Fruit fly (Drosophila melanogaster) whole organism, pupa: Measurements from ENCODE around the gene CG7567.
A peak's percentile ranks its signal among the peaks of the same experiment; 100 is the strongest.

Experiments used
- CG10348 ChIP-seq: fragments of 200-800 bp; sonication (Bioruptor generic); IDR thresholded peaks from 2 replicates; pipeline ENCODE4 v1.3.6; 2022; ENCODE audit warnings: missing biosample characterization, missing genetic modification characterization
- CG12605 ChIP-seq: fragments of 200-800 bp; sonication (Bioruptor generic); IDR thresholded peaks from 2 replicates; pipeline ENCODE4 v1.3.6; 2022; ENCODE audit warnings: missing biosample characterization, missing genetic modification characterization
- CG13204 ChIP-seq: fragments of 200-800 bp; sonication (Bioruptor generic); optimal IDR thresholded peaks from 2 replicates; lab custom pipeline; 2018; ENCODE audit warnings: missing biosample characterization, mild to moderate bottlenecking, missing genetic modification characterization, moderate library complexity
- CG14655 ChIP-seq: fragments of 200-800 bp; sonication (Bioruptor generic); optimal IDR thresholded peaks from 3 replicates; lab custom pipeline; 2017; ENCODE audit warnings: mild to moderate bottlenecking, missing biosample characterization, missing genetic modification reagents, missing genetic modification characterization
- CG15710 ChIP-seq: fragments of 200-800 bp; sonication (Bioruptor generic); optimal IDR thresholded peaks from 2 replicates; lab custom pipeline; 2018; ENCODE audit warnings: missing biosample characterization, mild to moderate bottlenecking, missing genetic modification characterization, moderate library complexity
- CG17806 ChIP-seq: fragments of 200-800 bp; sonication (Bioruptor generic); optimal IDR thresholded peaks from 2 replicates; lab custom pipeline; 2018; ENCODE audit warnings: missing biosample characterization, mild to moderate bottlenecking, missing genetic modification characterization, moderate library complexity
- CG32121 ChIP-seq: fragments of 200-800 bp; sonication (Bioruptor generic); IDR thresholded peaks from 2 replicates; pipeline ENCODE4 v1.3.6; 2022; ENCODE audit warnings: missing biosample characterization, missing genetic modification characterization
- CG34367 ChIP-seq: fragments of 200-800 bp; sonication (Bioruptor generic); optimal IDR thresholded peaks from 2 replicates; lab custom pipeline; 2018; ENCODE audit warnings: missing biosample characterization, mild to moderate bottlenecking, missing genetic modification characterization
- CG4496 ChIP-seq: fragments of 200-800 bp; sonication (Bioruptor generic); IDR thresholded peaks from 3 replicates; pipeline ENCODE4 v1.3.6; 2022; ENCODE audit warnings: missing biosample characterization, missing genetic modification characterization
- CG8159 ChIP-seq: fragments of 200-800 bp; sonication (Bioruptor generic); optimal IDR thresholded peaks from 3 replicates; lab custom pipeline; 2018; ENCODE audit warnings: missing biosample characterization, mild to moderate bottlenecking, missing genetic modification characterization, moderate library complexity
- CG8301 ChIP-seq: fragments of 200-800 bp; sonication (Bioruptor generic); optimal IDR thresholded peaks from 2 replicates; lab custom pipeline; 2018; ENCODE audit warnings: missing biosample characterization, mild to moderate bottlenecking, missing genetic modification characterization
- CG9948 ChIP-seq: fragments of 200-800 bp; sonication (Bioruptor generic); optimal IDR thresholded peaks from 2 replicates; lab custom pipeline; 2018; ENCODE audit warnings: missing biosample characterization, mild to moderate bottlenecking, missing genetic modification characterization, moderate library complexity
- D1 ChIP-seq: fragments of 200-800 bp; sonication (Bioruptor generic); optimal IDR thresholded peaks from 2 replicates; lab custom pipeline; 2018; ENCODE audit warnings: missing biosample characterization, mild to moderate bottlenecking, missing genetic modification characterization, moderate library complexity
- EcR ChIP-seq: fragments of 200-800 bp; sonication (Bioruptor generic); optimal IDR thresholded peaks from 3 replicates; lab custom pipeline; 2019; ENCODE audit warnings: missing biosample characterization, missing genetic modification characterization, mild to moderate bottlenecking, moderate library complexity, missing genetic modification reagents
- Ets98B ChIP-seq: fragments of 200-800 bp; sonication (Bioruptor generic); IDR thresholded peaks from 2 replicates; pipeline ENCODE4 v1.3.6; 2022; ENCODE audit warnings: missing biosample characterization, missing genetic modification characterization
- Pif1A ChIP-seq: fragments of 200-800 bp; sonication (Bioruptor generic); optimal IDR thresholded peaks from 3 replicates; lab custom pipeline; 2016; ENCODE audit warnings: missing biosample characterization, missing genetic modification characterization
- Pif1B ChIP-seq: fragments of 200-800 bp; sonication (Bioruptor generic); optimal IDR thresholded peaks from 3 replicates; lab custom pipeline; 2016; ENCODE audit warnings: missing biosample characterization, missing genetic modification characterization
- Snoo ChIP-seq: fragments of 200-800 bp; sonication (Bioruptor generic); optimal IDR thresholded peaks from 3 replicates; lab custom pipeline; 2017; ENCODE audit warnings: missing biosample characterization, mild to moderate bottlenecking, missing genetic modification characterization, inconsistent platforms
- fd96Ca ChIP-seq: fragments of 200-800 bp; sonication (Bioruptor generic); IDR thresholded peaks from 3 replicates; pipeline ENCODE4 v1.3.6; 2022; ENCODE audit warnings: missing biosample characterization, missing genetic modification characterization
- gl ChIP-seq: fragments of 200-800 bp; sonication (Bioruptor generic); optimal IDR thresholded peaks from 2 replicates; lab custom pipeline; 2018; ENCODE audit warnings: missing biosample characterization, mild to moderate bottlenecking, missing genetic modification characterization
- rn ChIP-seq: fragments of 200-800 bp; sonication (Bioruptor generic); IDR thresholded peaks from 2 replicates; pipeline ENCODE4 v1.3.6; 2022; ENCODE audit warnings: missing biosample characterization, missing genetic modification characterization

Gene CG7567

dm6 chr3R:29617197-29617596, 29.3 kb upstream of the CG7567 start:
- TF ChIP-seq CG34367 (tag; lab: Kevin White, UChicago), result peak; percentile 33
- peak; percentile 16; the same call in 1 of the 2 replicates for TF ChIP-seq CG32121 (GFP tag; lab: Robert Waterston, UW)
- TF ChIP-seq Snoo (tag; lab: Kevin White, UChicago), result peak; percentile 43
- TF ChIP-seq Pif1A (GFP tag; lab: Kevin White, UChicago), result peak; percentile 22
- no peak for TF ChIP-seq EcR (GFP tag; lab: Kevin White, UChicago)
- TF ChIP-seq CG14655, result peak; percentile 16
- TF ChIP-seq D1, result no peak
- peak; percentile 1 for TF ChIP-seq CG8301 (tag; lab: Kevin White, UChicago)
- no peak for TF ChIP-seq Pif1B (GFP tag; lab: Kevin White, UChicago)
- peak; percentile 25; the same call in 1 of the 2 replicates for TF ChIP-seq rn (GFP tag; lab: Robert Waterston, UW)
- no peak for TF ChIP-seq gl (tag; lab: Kevin White, UChicago)
- TF ChIP-seq CG9948, result peak; percentile 27
- TF ChIP-seq CG17806 (tag; lab: Kevin White, UChicago), result peak; percentile 42
- TF ChIP-seq Ets98B (GFP tag; lab: Robert Waterston, UW), result peak; percentile 33; the same call in 1 of the 2 replicates
- no peak for TF ChIP-seq CG13204
- TF ChIP-seq CG10348 (GFP tag; lab: Robert Waterston, UW), result no peak
- peak; percentile 25; the same call in 1 of the 2 replicates for TF ChIP-seq CG12605 (GFP tag; lab: Robert Waterston, UW)
- TF ChIP-seq CG15710 (tag; lab: Kevin White, UChicago), result peak; percentile 57
- TF ChIP-seq CG8159, result peak; percentile 49
- no peak for TF ChIP-seq fd96Ca (GFP tag; lab: Robert Waterston, UW)
- TF ChIP-seq CG4496 (GFP tag; lab: Robert Waterston, UW), result peak; percentile 51; the same call in 1 of the 3 replicates
- TF ChIP-seq, all 21 proteins: peak for 14

DNA sequence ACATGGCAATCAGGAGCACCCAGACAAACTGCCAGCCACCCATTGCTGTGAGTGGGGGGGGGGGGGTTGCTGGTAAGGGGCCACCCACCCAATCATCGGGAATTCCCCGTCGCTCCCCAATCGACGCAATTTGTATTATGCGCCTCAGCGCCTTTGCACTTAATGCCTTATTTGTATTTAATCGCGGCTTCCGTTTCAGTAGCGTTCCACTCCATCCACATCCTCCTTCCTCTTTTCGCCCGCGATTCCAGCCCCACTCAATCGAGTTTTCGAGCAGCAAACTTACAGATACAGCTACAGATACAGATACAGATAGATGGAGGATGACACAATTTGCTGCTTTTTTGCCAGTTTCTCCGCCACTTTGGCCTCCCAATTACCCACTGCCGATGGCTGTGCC, 23.1 kb upstream of the CG7567 start:
- no peak for TF ChIP-seq fd96Ca (GFP tag; lab: Robert Waterston, UW)
- TF ChIP-seq CG10348 (GFP tag; lab: Robert Waterston, UW), result no peak
- TF ChIP-seq CG32121 (GFP tag; lab: Robert Waterston, UW), result no peak
- TF ChIP-seq CG8301 (tag; lab: Kevin White, UChicago), result no peak
- TF ChIP-seq Ets98B (GFP tag; lab: Robert Waterston, UW), result no peak
- no peak for TF ChIP-seq CG8159
- no peak for TF ChIP-seq CG9948
- no peak for TF ChIP-seq Pif1B (GFP tag; lab: Kevin White, UChicago)
- no peak for TF ChIP-seq CG17806 (tag; lab: Kevin White, UChicago)
- no peak for TF ChIP-seq CG34367 (tag; lab: Kevin White, UChicago)
- TF ChIP-seq D1, result no peak

- no peak for TF ChIP-seq rn (GFP tag; lab: Robert Waterston, UW)
- TF ChIP-seq gl (tag; lab: Kevin White, UChicago), result no peak
- TF ChIP-seq CG34367 (tag; lab: Kevin White, UChicago), result no peak
- TF ChIP-seq CG14655, result no peak
- TF ChIP-seq CG13204, result no peak
- TF ChIP-seq EcR (GFP tag; lab: Kevin White, UChicago), result no peak
- no peak for TF ChIP-seq D1
- TF ChIP-seq fd96Ca (GFP tag; lab: Robert Waterston, UW), result no peak
- no peak for TF ChIP-seq CG17806 (tag; lab: Kevin White, UChicago)
- TF ChIP-seq Ets98B (GFP tag; lab: Robert Waterston, UW), result no peak
- TF ChIP-seq Pif1A (GFP tag; lab: Kevin White, UChicago), result no peak
- no peak for TF ChIP-seq CG32121 (GFP tag; lab: Robert Waterston, UW)
- no peak for TF ChIP-seq Pif1B (GFP tag; lab: Kevin White, UChicago)
- no peak for TF ChIP-seq CG12605 (GFP tag; lab: Robert Waterston, UW)
- TF ChIP-seq CG10348 (GFP tag; lab: Robert Waterston, UW), result no peak
- TF ChIP-seq CG4496 (GFP tag; lab: Robert Waterston, UW), result no peak
These were observed 20.3 kb upstream of the CG7567 start, which contains the start of gene Diedel2 for dm6 chr3R:29608177-29608576. Diedel2 (plus strand) TSS chr3R:29608477.

DNA sequence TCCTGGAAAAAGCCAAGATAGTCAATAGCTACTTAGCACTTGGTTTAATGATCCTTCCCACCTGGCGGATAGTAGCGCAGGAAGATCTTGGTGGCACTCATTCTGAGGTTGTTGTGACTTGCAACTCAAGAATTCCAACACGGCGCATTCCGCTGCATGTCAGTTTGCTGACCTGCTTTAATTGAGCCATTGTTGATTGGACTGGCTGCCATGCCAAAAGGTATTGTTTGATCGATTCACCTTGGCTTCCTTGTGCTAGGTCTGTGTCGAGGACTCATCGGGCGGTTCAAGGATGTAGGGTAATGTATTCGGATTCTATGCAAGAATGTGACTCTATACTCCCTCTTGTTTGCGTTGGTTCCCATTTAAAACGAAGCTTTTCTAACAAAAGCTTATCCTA, 12.9 kb upstream of the CG7567 start, which contains the start of gene CG7568:
Gene CG7568, minus strand, starts transcription at position 101 of the 400 bp plus-strand sequence.
- no peak for TF ChIP-seq CG10348 (GFP tag; lab: Robert Waterston, UW)
- no peak for TF ChIP-seq rn (GFP tag; lab: Robert Waterston, UW)
- TF ChIP-seq, all 21 proteins: peak for 0

DNA sequence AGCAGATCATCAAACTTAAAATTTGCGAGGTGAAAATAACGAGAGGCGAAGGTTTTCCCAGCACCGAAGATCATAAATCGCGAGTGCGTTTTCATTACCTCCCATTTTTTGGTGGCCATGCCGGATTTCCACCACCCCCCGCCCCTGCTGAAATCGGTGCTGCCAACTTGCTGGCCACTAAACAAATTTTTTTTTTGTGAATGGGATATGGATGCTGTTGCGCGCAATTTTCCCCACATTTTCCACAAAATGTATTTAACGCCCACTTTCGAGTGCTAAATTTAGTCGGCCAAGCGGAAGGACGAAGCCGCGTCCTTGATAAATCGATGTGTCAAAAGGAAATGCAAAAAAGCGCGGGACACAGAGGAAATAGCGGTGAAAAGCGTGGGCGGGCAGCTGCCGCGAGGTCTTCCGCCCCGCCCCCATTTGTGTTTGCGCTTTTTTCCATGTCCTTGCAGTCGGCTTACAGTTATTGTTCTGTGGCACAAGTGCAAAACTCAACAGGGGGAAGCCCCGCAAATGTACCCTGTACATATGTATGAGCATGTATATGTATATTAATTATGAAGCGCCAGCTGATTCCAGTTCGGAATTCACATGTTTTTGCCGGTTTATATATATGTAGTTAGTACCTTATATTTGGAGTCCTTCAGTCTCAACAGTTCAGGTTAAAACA, 4.4 kb upstream of the CG7567 start:
- TF ChIP-seq CG10348 (GFP tag; lab: Robert Waterston, UW) (no peak), Pif1B (GFP tag; lab: Kevin White, UChicago) (no peak), rn (GFP tag; lab: Robert Waterston, UW) (0 out of 2 replicates have a peak, but pooled peaks have one; percentile 6), CG17806 (tag; lab: Kevin White, UChicago) (no peak)

- no peak; the same call in 1 of the 2 replicates for TF ChIP-seq Ets98B (GFP tag; lab: Robert Waterston, UW)
- no peak for TF ChIP-seq rn (GFP tag; lab: Robert Waterston, UW)
- peak; percentile 18 for TF ChIP-seq EcR (GFP tag; lab: Kevin White, UChicago)
- peak; percentile 43 for TF ChIP-seq CG9948
- no peak for TF ChIP-seq CG15710 (tag; lab: Kevin White, UChicago)
- TF ChIP-seq CG8159, result peak; percentile 43
- TF ChIP-seq CG8301 (tag; lab: Kevin White, UChicago), result peak; percentile 26
- no peak for TF ChIP-seq Snoo (tag; lab: Kevin White, UChicago)
- TF ChIP-seq Pif1B (GFP tag; lab: Kevin White, UChicago), result peak; percentile 29
- peak; percentile 25; the same call in 1 of the 2 replicates for TF ChIP-seq CG12605 (GFP tag; lab: Robert Waterston, UW)
- TF ChIP-seq CG10348 (GFP tag; lab: Robert Waterston, UW), result no peak
- TF ChIP-seq Pif1A (GFP tag; lab: Kevin White, UChicago), result peak; percentile 47
- peak; percentile 44 for TF ChIP-seq CG17806 (tag; lab: Kevin White, UChicago)
- TF ChIP-seq CG4496 (GFP tag; lab: Robert Waterston, UW), result peak; percentile 45; the same call in 2 of the 3 replicates
- TF ChIP-seq, all 21 proteins: peak for 9
These were observed 3.7 kb upstream of the CG7567 start, which contains the start of gene alph for dm6 chr3R:29591481-29592138. alph (plus strand) TSS chr3R:29591831.
